Worm (Caenorhabditis elegans): Measurements from ENCODE around the gene ech-2.

The ech-2 gene

DNA sequence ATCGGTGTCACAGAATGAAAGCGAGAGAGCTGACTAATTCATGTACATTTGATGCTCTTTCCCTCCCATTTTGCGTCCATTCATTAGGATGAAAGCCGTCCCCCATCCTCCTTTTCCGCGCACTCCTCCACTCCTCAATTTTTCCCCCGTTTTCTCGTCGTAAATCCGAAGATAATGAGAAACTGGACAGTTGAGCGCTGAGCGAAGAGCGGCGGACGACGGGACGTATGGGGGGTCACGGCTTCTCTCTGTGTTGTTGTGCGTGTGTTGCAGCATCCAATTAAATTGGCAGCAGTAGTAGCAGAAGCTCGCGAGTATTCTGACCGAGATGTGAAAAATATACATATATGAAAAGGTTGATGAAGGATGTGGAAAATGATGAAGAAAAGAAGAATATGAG, 15.7 kb upstream of the ech-2 start:
- TF ChIP-seq D1046.2 (GFP tag; IDR thresholded peaks at IDR 0.05) (no peak), T26A8.4 (GFP tag; IDR thresholded peaks at IDR 0.05) (no peak), fkh-10 (GFP tag; optimal IDR thresholded peaks at IDR 0.05) (no peak), ctbp-1 (GFP tag; IDR thresholded peaks at IDR 0.05) (no peak), ztf-11 (tag; optimal IDR thresholded peaks at IDR 0.05) (no peak), fos-1 (tag; optimal IDR thresholded peaks at IDR 0.05) (no peak), unc-62 (GFP tag; optimal IDR thresholded peaks at IDR 0.05 in 1 of 2) (peak in 1 of 2 experiments; percentile 39), unc-62 (tag; optimal IDR thresholded peaks at IDR 0.05) (no peak), arid-1 (GFP tag; conservative IDR thresholded peaks at IDR 0.05) (no peak), ceh-20 (GFP tag; IDR thresholded peaks at IDR 0.05) (no peak)

- TF ChIP-seq ctbp-1 (GFP tag; IDR thresholded peaks at IDR 0.05) (no peak), aly-2 (tag; optimal IDR thresholded peaks at IDR 0.05) (no peak), ceh-28 (tag; optimal IDR thresholded peaks at IDR 0.05) (peak; percentile 9), madf-5 (GFP tag; IDR thresholded peaks at IDR 0.05) (no peak), F37D6.2 (tag; optimal IDR thresholded peaks at IDR 0.05) (peak; percentile 5), set-16 (GFP tag; IDR thresholded peaks at IDR 0.05) (peak; percentile 76), lsy-2 (tag; optimal IDR thresholded peaks at IDR 0.05) (peak in 1 of 2 experiments; percentile 30), mdl-1 (tag; optimal IDR thresholded peaks at IDR 0.05) (peak in 1 of 2 experiments; percentile 14), ceh-20 (GFP tag; IDR thresholded peaks at IDR 0.05) (0 out of 2 replicates have a peak, but pooled peaks have one; percentile 26), hlh-30 (tag; optimal IDR thresholded peaks at IDR 0.05; ENCODE audit: insufficient read depth) (peak; percentile 15), nhr-41 (GFP tag; IDR thresholded peaks at IDR 0.05) (no peak), nhr-6 (tag; optimal IDR thresholded peaks at IDR 0.05) (no peak), rbr-2 (tag; optimal IDR thresholded peaks at IDR 0.05) (peak; percentile 67), mes-2 (tag; optimal IDR thresholded peaks at IDR 0.05; ENCODE audit: poor library complexity, severe bottlenecking) (peak; percentile 18), hmg-1.1 (GFP tag; IDR thresholded peaks at IDR 0.05) (peak; percentile 53), nhr-11 (tag; optimal IDR thresholded peaks at IDR 0.05) (peak; percentile 33), mep-1 (tag; optimal IDR thresholded peaks at IDR 0.05) (peak; percentile 35), aha-1 (tag) (peak; percentile 53)
These were observed 14.9 kb upstream of the ech-2 start for ce11 chrIV:11871083-11871482.

DNA sequence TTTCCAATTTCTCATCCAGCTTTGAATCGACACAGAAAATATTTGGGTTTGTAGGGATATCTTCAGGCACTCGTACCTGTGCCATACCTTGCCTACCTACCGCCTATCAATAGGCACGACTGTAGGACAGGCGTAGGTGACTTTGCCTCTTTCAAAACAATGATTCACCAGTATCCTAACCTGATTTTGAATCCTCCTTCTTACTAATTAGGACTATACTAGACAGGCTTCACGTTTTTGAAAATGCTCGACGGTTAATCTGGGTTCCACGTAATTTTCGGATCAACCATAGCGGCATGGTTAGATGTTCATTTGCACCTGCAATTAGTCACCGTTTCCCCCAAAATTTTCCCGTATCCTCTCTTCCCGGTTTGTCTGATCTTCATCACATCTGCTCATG, 12.3 kb upstream of the ech-2 start:
- peak; percentile 53 for TF ChIP-seq aha-1 (tag)
- TF ChIP-seq dve-1 (tag; optimal IDR thresholded peaks at IDR 0.05; ENCODE audit: insufficient read depth): no peak
- no peak for TF ChIP-seq lin-1 (GFP tag; IDR thresholded peaks at IDR 0.05)
- TF ChIP-seq zip-11 (GFP tag; IDR thresholded peaks at IDR 0.05): no peak
- TF ChIP-seq nhr-11 (tag; optimal IDR thresholded peaks at IDR 0.05): no peak
- TF ChIP-seq unc-62 (GFP tag; optimal IDR thresholded peaks at IDR 0.05 in 1 of 2): peak in 1 of 2 experiments; percentile 65
- no peak for TF ChIP-seq unc-62 (tag; optimal IDR thresholded peaks at IDR 0.05)

DNA sequence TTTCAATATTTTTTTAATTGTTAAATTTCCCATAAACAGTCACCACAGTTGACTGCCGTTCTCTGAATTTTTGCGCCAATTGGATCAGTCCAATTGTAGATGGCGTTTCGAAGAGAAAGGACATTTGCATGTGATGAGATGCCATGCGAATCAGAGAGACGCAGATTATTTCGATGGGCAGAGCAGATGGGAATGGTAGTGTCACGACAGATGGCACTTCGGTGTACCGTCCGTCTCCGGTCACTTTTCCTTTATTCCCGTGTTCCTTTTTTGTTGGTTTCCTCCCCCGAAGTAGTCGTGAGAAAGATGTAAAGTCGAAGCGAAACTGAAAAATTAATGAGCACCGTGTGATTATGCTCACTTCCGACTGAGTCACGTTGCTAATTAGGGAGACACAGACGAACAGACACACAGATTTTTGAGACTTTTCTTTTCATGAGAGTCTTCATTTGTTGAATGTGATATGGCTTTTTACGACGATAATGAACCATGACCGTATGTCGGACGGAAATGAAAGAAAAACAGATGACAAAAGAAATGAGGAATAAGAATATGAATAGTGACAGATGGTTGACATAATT, 11.6 kb upstream of the ech-2 start:
- no peak for TF ChIP-seq lin-13 (GFP tag; optimal IDR thresholded peaks at IDR 0.05)
- TF ChIP-seq lin-29 (GFP tag; IDR thresholded peaks at IDR 0.05): no peak
- TF ChIP-seq lir-3 (tag; optimal IDR thresholded peaks at IDR 0.05): no peak
- no peak for TF ChIP-seq hlh-30 (tag; optimal IDR thresholded peaks at IDR 0.05; ENCODE audit: insufficient read depth)
- TF ChIP-seq zip-11 (GFP tag; IDR thresholded peaks at IDR 0.05): no peak
- 0 out of 2 replicates have a peak, but pooled peaks have one; percentile 42 for TF ChIP-seq dmd-8 (GFP tag; IDR thresholded peaks at IDR 0.05)
- TF ChIP-seq fkh-10 (GFP tag; optimal IDR thresholded peaks at IDR 0.05): no peak

- TF ChIP-seq lin-29 (GFP tag; IDR thresholded peaks at IDR 0.05) (no peak), unc-62 (GFP tag; optimal IDR thresholded peaks at IDR 0.05 in 1 of 2) (no peak), unc-62 (tag; optimal IDR thresholded peaks at IDR 0.05) (no peak), ctbp-1 (GFP tag; IDR thresholded peaks at IDR 0.05) (no peak), nhr-10 (tag; optimal IDR thresholded peaks at IDR 0.05) (no peak), cey-2 (tag; optimal IDR thresholded peaks at IDR 0.05; ENCODE audit: borderline replicate concordance, insufficient read depth) (no peak), zip-2 (tag; optimal IDR thresholded peaks at IDR 0.05) (no peak), nhr-6 (tag; optimal IDR thresholded peaks at IDR 0.05) (no peak), ceh-44 (GFP tag; IDR thresholded peaks at IDR 0.05) (no peak), spr-3 (GFP tag; optimal IDR thresholded peaks at IDR 0.05) (no peak), lin-15B (tag; optimal IDR thresholded peaks at IDR 0.05) (no peak), D1046.2 (GFP tag; IDR thresholded peaks at IDR 0.05) (no peak), dmd-6 (GFP tag; IDR thresholded peaks at IDR 0.05) (no peak), duxl-1 (tag; optimal IDR thresholded peaks at IDR 0.05; ENCODE audit: poor library complexity) (no peak), zag-1 (tag; optimal IDR thresholded peaks at IDR 0.05) (no peak), ceh-82 (tag; optimal IDR thresholded peaks at IDR 0.05) (no peak), ama-1 (optimal IDR thresholded peaks at IDR 0.05) (no peak)
These were observed 8.1 kb upstream of the ech-2 start, which contains the start of gene trpa-1 for ce11 chrIV:11864226-11864625. Gene trpa-1 (plus strand): TSS chrIV:11864526.
